Fruit fly (Drosophila melanogaster) whole organism, embryonic: ENCODE data around the gene TwdlQ.
A peak's percentile ranks its signal among the peaks of the same experiment; 100 is the strongest.

Source experiments
- Awh ChIP-seq: fragments of 200-800 bp; sonication (Bioruptor generic); IDR thresholded peaks from 2 replicates; pipeline ENCODE4, ENCODE4 v1.3.6; 2022; ENCODE audit warnings: missing biosample characterization, missing genetic modification characterization
- BtbVII ChIP-seq: fragments of 200-800 bp; sonication (Bioruptor generic); optimal IDR thresholded peaks from 3 replicates; lab custom pipeline; 2017; ENCODE audit warnings: missing biosample characterization, mild to moderate bottlenecking, missing genetic modification characterization
- CG10979 ChIP-seq: fragments of 200-800 bp; sonication (Bioruptor generic); optimal IDR thresholded peaks from 2 replicates; lab custom pipeline; 2018; ENCODE audit warnings: missing biosample characterization, mild to moderate bottlenecking, missing genetic modification characterization, moderate library complexity
- CG11085 ChIP-seq: fragments of 200-800 bp; sonication (Bioruptor generic); IDR thresholded peaks from 2 replicates; pipeline ENCODE4 v1.3.6; 2022; ENCODE audit warnings: missing biosample characterization, missing genetic modification characterization
- CG11247 ChIP-seq: fragments of 200-800 bp; sonication (Bioruptor generic); IDR thresholded peaks from 2 replicates; pipeline ENCODE4 v1.3.6; 2022; ENCODE audit warnings: missing biosample characterization, missing genetic modification characterization
- CG12236 ChIP-seq: fragments of 200-800 bp; sonication (Bioruptor generic); optimal IDR thresholded peaks from 2 replicates; lab custom pipeline; 2016; ENCODE audit warnings: missing biosample characterization, missing genetic modification characterization
- CG12299 ChIP-seq: fragments of 200-800 bp; sonication (Bioruptor generic); optimal IDR thresholded peaks from 2 replicates; lab custom pipeline; 2018; ENCODE audit warnings: missing biosample characterization, mild to moderate bottlenecking, missing genetic modification characterization
- CG12942 ChIP-seq: fragments of 200-800 bp; sonication (Bioruptor generic); optimal IDR thresholded peaks from 3 replicates; lab custom pipeline; 2016; ENCODE audit warnings: missing biosample characterization, missing genetic modification characterization
- CG13894 ChIP-seq: fragments of 200-800 bp; sonication (Bioruptor generic); optimal IDR thresholded peaks from 3 replicates; lab custom pipeline; 2018; ENCODE audit warnings: missing biosample characterization, mild to moderate bottlenecking, missing genetic modification characterization, moderate library complexity
- CG16863 ChIP-seq: fragments of 200-800 bp; sonication (Bioruptor generic); optimal IDR thresholded peaks from 3 replicates; lab custom pipeline; 2016; ENCODE audit warnings: missing biosample characterization, missing genetic modification characterization
- CG17612 ChIP-seq: fragments of 200-800 bp; sonication (Bioruptor generic); IDR thresholded peaks from 2 replicates; pipeline ENCODE4 v1.3.6; 2022; ENCODE audit warnings: missing biosample characterization, missing genetic modification characterization
- CG30431 ChIP-seq: fragments of 200-800 bp; sonication (Bioruptor generic); optimal IDR thresholded peaks from 2 replicates; lab custom pipeline; 2017; ENCODE audit warnings: missing biosample characterization, missing genetic modification characterization
- CG31388 ChIP-seq: fragments of 200-800 bp; sonication (Bioruptor generic); optimal IDR thresholded peaks from 2 replicates; lab custom pipeline; 2016; ENCODE audit warnings: missing biosample characterization, missing genetic modification characterization
- CG4617 ChIP-seq: fragments of 200-800 bp; sonication (Bioruptor generic); optimal IDR thresholded peaks from 3 replicates; lab custom pipeline; 2016; ENCODE audit warnings: missing biosample characterization, missing genetic modification characterization, borderline replicate concordance
- CG7963 ChIP-seq: fragments of 200-800 bp; sonication (Bioruptor generic); IDR thresholded peaks from 3 replicates; pipeline ENCODE4 v1.3.6; 2022; ENCODE audit warnings: missing biosample characterization, missing genetic modification characterization; ENCODE audit not compliant: partially characterized antibody
- CTCF ChIP-seq: fragments of 200-800 bp; sonication (Bioruptor generic); optimal IDR thresholded peaks from 2 replicates; lab custom pipeline; 2017; ENCODE audit warnings: missing biosample characterization, mild to moderate bottlenecking, missing genetic modification characterization, moderate library complexity
- CoRest ChIP-seq: fragments of 200-800 bp; sonication (Bioruptor generic); optimal IDR thresholded peaks from 3 replicates; lab custom pipeline; 2018; ENCODE audit warnings: missing biosample characterization, mild to moderate bottlenecking, missing genetic modification characterization, moderate library complexity
- Dbx ChIP-seq: fragments of 200-800 bp; sonication (Bioruptor generic); IDR thresholded peaks from 3 replicates; pipeline ENCODE4 v1.3.6; 2022; ENCODE audit warnings: missing biosample characterization, missing genetic modification characterization
- Dip2 ChIP-seq: fragments of 200-800 bp; sonication (Bioruptor generic); IDR thresholded peaks from 2 replicates; pipeline ENCODE4 v1.3.6; 2022; ENCODE audit warnings: missing biosample characterization, missing genetic modification characterization
- Dp ChIP-seq: fragments of 200-800 bp; sonication (Bioruptor generic); optimal IDR thresholded peaks from 2 replicates; lab custom pipeline; 2018; ENCODE audit warnings: missing biosample characterization, mild to moderate bottlenecking, missing genetic modification characterization, moderate library complexity
- Gug ChIP-seq: fragments of 200-800 bp; sonication (Bioruptor generic); IDR thresholded peaks from 4 replicates; pipeline ENCODE4 v1.3.6; 2022; ENCODE audit warnings: missing biosample characterization, missing genetic modification characterization
- Hr78 ChIP-seq, 2 experiments: fragments of 200-800 bp in 1 of 2; fragments of >200 bp in 1 of 2; sonication (Bioruptor generic) in 1 of 2; optimal IDR thresholded peaks; 2 replicates each; lab custom pipeline; 2017 to 2019; ENCODE audit warnings: missing biosample characterization in 2 of 2, missing genetic modification characterization in 2 of 2, mild to moderate bottlenecking in 1 of 2, moderate library complexity in 1 of 2
- Kr ChIP-seq: fragments of 200-800 bp; sonication (Bioruptor generic); optimal IDR thresholded peaks from 2 replicates; lab custom pipeline; 2017; ENCODE audit warnings: missing biosample characterization, mild to moderate bottlenecking, missing genetic modification characterization
- Pdp1 ChIP-seq, 2 experiments: fragments of 200-800 bp; sonication (Bioruptor generic); optimal IDR thresholded peaks; 3 replicates each; lab custom pipeline; 2016; ENCODE audit warnings: missing biosample characterization in 2 of 2, missing genetic modification characterization in 2 of 2, mild to moderate bottlenecking in 1 of 2, moderate library complexity in 1 of 2
- Sry-δ ChIP-seq: fragments of 200-800 bp; sonication (Bioruptor generic); optimal IDR thresholded peaks from 2 replicates; lab custom pipeline; 2016; ENCODE audit warnings: missing biosample characterization, missing genetic modification characterization
- Usf ChIP-seq: fragments of 200-800 bp; sonication (Bioruptor generic); optimal IDR thresholded peaks from 2 replicates; lab custom pipeline; 2017; ENCODE audit warnings: missing genotype, missing biosample characterization, missing genetic modification characterization
- ac ChIP-seq: fragments of 200-800 bp; sonication (Bioruptor generic); optimal IDR thresholded peaks from 3 replicates; lab custom pipeline; 2017; ENCODE audit warnings: missing biosample characterization, mild to moderate bottlenecking, missing genetic modification characterization
- ap ChIP-seq: fragments of 200-800 bp; sonication (Bioruptor generic); IDR thresholded peaks from 2 replicates; pipeline ENCODE4 v1.3.6; 2022; ENCODE audit warnings: missing biosample characterization, missing genetic modification characterization
- ash1 ChIP-seq: fragments of 200-800 bp; sonication (Bioruptor generic); optimal IDR thresholded peaks from 2 replicates; lab custom pipeline; 2018; ENCODE audit warnings: missing biosample characterization, mild to moderate bottlenecking, missing genetic modification characterization
- bab2 ChIP-seq: fragments of 200-800 bp; sonication (Bioruptor generic); optimal IDR thresholded peaks from 2 replicates; lab custom pipeline; 2016; ENCODE audit warnings: missing biosample characterization, missing genetic modification characterization
- bcd ChIP-seq: fragments of 200-800 bp; sonication (Bioruptor generic); optimal IDR thresholded peaks from 2 replicates; lab custom pipeline; 2017; ENCODE audit warnings: missing biosample characterization, mild to moderate bottlenecking, missing genetic modification characterization
- cad ChIP-seq: fragments of >200 bp; optimal IDR thresholded peaks from 2 replicates; lab custom pipeline; 2017; ENCODE audit warnings: missing biosample characterization, missing genetic modification characterization
- crp ChIP-seq, 2 experiments: fragments of 200-800 bp; sonication (Bioruptor generic); optimal IDR thresholded peaks; 2 replicates in 1 of 2; 3 replicates in 1 of 2; lab custom pipeline; 2017; ENCODE audit warnings: missing biosample characterization in 2 of 2, missing genetic modification characterization in 2 of 2, mild to moderate bottlenecking in 1 of 2, moderate library complexity in 1 of 2
- en ChIP-seq: fragments of 200-800 bp; sonication (Bioruptor generic); optimal IDR thresholded peaks from 2 replicates; lab custom pipeline; 2016; ENCODE audit warnings: missing biosample characterization, missing genetic modification characterization
- gsb ChIP-seq: fragments of 200-800 bp; sonication (Bioruptor generic); IDR thresholded peaks from 2 replicates; pipeline ENCODE4 v1.3.6; 2022; ENCODE audit warnings: missing biosample characterization, missing genetic modification characterization
- lbe ChIP-seq: fragments of 200-800 bp; sonication (Bioruptor generic); optimal IDR thresholded peaks from 2 replicates; lab custom pipeline; 2016; ENCODE audit warnings: missing biosample characterization, mild to moderate bottlenecking, missing genetic modification characterization
- lola ChIP-seq, 3 experiments: fragments of >200 bp in 2 of 3; fragments of 200-800 bp in 1 of 3; sonication (Bioruptor generic) in 1 of 3; optimal IDR thresholded peaks; 2 replicates each; lab custom pipeline; 2017 to 2019; ENCODE audit warnings: missing biosample characterization in 3 of 3, missing genetic modification characterization in 3 of 3, mild to moderate bottlenecking in 1 of 3, moderate library complexity in 1 of 3
- lov ChIP-seq, 2 experiments: fragments of 200-800 bp in 1 of 2; fragments of >200 bp in 1 of 2; sonication (Bioruptor generic) in 1 of 2; IDR thresholded peaks in 1 of 2; optimal IDR thresholded peaks in 1 of 2; 2 replicates in 1 of 2; 3 replicates in 1 of 2; pipeline versions ENCODE4 v1.3.6 to Lab custom; 2017 to 2022; ENCODE audit warnings: missing biosample characterization in 1 of 2, missing genetic modification characterization in 1 of 2
- mam ChIP-seq: fragments of 200-800 bp; sonication (Bioruptor generic); optimal IDR thresholded peaks from 3 replicates; lab custom pipeline; 2016; ENCODE audit warnings: missing biosample characterization, missing genetic modification characterization
- p53 ChIP-seq: fragments of 200-800 bp; sonication (Bioruptor generic); optimal IDR thresholded peaks from 2 replicates; lab custom pipeline; 2016; ENCODE audit warnings: missing biosample characterization, missing genetic modification characterization
- pnt ChIP-seq: fragments of 200-800 bp; sonication (Bioruptor generic); optimal IDR thresholded peaks from 3 replicates; lab custom pipeline; 2016; ENCODE audit warnings: missing biosample characterization, missing genetic modification characterization
- pros ChIP-seq: fragments of 200-800 bp; sonication (Bioruptor generic); optimal IDR thresholded peaks from 3 replicates; lab custom pipeline; 2019; ENCODE audit warnings: missing biosample characterization, mild to moderate bottlenecking, missing genetic modification characterization, moderate library complexity
- sens-2 ChIP-seq: fragments of 200-800 bp; sonication (Bioruptor generic); IDR thresholded peaks from 2 replicates; pipeline ENCODE4 v1.3.6; 2022; ENCODE audit warnings: missing biosample characterization, missing genetic modification characterization
- sna ChIP-seq: fragments of 200-800 bp; sonication (Bioruptor generic); IDR thresholded peaks from 2 replicates; pipeline ENCODE4 v1.3.6; 2022; ENCODE audit warnings: missing biosample characterization, missing genetic modification characterization; ENCODE audit not compliant: partially characterized antibody
- ssp ChIP-seq: fragments of 200-800 bp; sonication (Bioruptor generic); IDR thresholded peaks from 2 replicates; pipeline ENCODE4 v1.3.6; 2022; ENCODE audit warnings: missing biosample characterization, missing genetic modification characterization
- stc ChIP-seq: fragments of 200-800 bp; sonication (Bioruptor generic); IDR thresholded peaks from 2 replicates; pipeline ENCODE4 v1.3.6; 2022; ENCODE audit warnings: missing biosample characterization, missing genetic modification characterization
- tap ChIP-seq: fragments of 200-800 bp; optimal IDR thresholded peaks from 3 replicates; lab custom pipeline; 2019; ENCODE audit warnings: missing biosample characterization, mild to moderate bottlenecking, missing genetic modification characterization, moderate library complexity
- vvl ChIP-seq: fragments of 200-800 bp; sonication (Bioruptor generic); IDR thresholded peaks from 2 replicates; pipeline ENCODE4 v1.3.6; 2022; ENCODE audit warnings: missing biosample characterization, missing genetic modification characterization
- wek ChIP-seq: fragments of 200-800 bp; sonication (Bioruptor generic); optimal IDR thresholded peaks from 3 replicates; lab custom pipeline; 2018; ENCODE audit warnings: missing biosample characterization, mild to moderate bottlenecking, missing genetic modification characterization, moderate library complexity
- zen2 ChIP-seq: fragments of 200-800 bp; sonication (Bioruptor generic); IDR thresholded peaks from 3 replicates; pipeline ENCODE4 v1.3.6; 2022; ENCODE audit warnings: missing biosample characterization, missing genetic modification characterization; ENCODE audit not compliant: partially characterized antibody

The TwdlQ gene

DNA sequence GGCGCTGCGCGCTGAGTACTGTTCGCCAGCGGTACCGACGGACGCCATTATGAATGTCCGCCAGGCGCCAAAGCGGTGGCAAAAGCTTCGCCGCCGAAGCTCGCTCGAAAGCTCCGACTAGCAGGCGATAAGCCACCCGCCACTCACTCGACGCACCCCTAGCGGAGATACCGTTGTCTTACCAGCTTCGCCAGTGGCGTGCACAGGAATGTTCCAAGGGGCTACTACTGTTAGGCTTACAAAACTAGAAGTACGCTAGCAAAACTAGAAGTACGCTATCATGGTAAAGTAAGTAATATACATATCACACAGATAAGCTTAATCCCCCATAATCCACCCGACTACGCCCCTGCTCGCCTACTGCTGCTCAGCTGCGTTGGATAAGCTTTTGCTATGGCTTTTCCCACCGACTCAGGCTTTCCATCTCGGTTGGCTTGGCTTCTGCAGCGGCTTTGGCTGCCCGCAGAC lies 20.8 kb upstream of the TwdlQ start, which contains the start of gene amon (continued):
- TF ChIP-seq mam (GFP tag; lab: Kevin White, UChicago): peak; percentile 100
- no peak for TF ChIP-seq Kr (GFP tag; lab: Kevin White, UChicago)
- peak; percentile 76 for TF ChIP-seq lbe (GFP tag; lab: Kevin White, UChicago)
- TF ChIP-seq crp (GFP tag; optimal IDR thresholded peaks at IDR 0.05; lab: Kevin White, UChicago): peak in 1 of 2 experiments; percentile 74
- peak; percentile 99 for TF ChIP-seq CG13894 (tag; lab: Kevin White, UChicago)
- TF ChIP-seq wek (GFP tag; lab: Kevin White, UChicago): peak; percentile 94
- peak; percentile 98 for TF ChIP-seq CG16863
- peak; percentile 93 for TF ChIP-seq ssp
- TF ChIP-seq Dip2 (GFP tag; lab: Robert Waterston, UW): peak; percentile 74
- no peak for TF ChIP-seq sna (GFP tag; lab: Robert Waterston, UW)
- TF ChIP-seq stc (GFP tag; lab: Robert Waterston, UW): peak; percentile 98
- peak; percentile 98 for TF ChIP-seq CG12299 (tag; lab: Kevin White, UChicago)
- peak; percentile 100 for TF ChIP-seq Dbx (GFP tag; lab: Robert Waterston, UW)
- peak; percentile 97 for TF ChIP-seq tap (tag; lab: Kevin White, UChicago)
- peak; percentile 97 for TF ChIP-seq CG17612
- TF ChIP-seq Gug: peak; percentile 99
- TF ChIP-seq CG12942 (GFP tag; lab: Kevin White, UChicago): peak; percentile 97
- TF ChIP-seq bcd: peak; percentile 99
- TF ChIP-seq CG10979 (tag; lab: Kevin White, UChicago): peak; percentile 89
- TF ChIP-seq zen2 (GFP tag; lab: Robert Waterston, UW): no peak
- TF ChIP-seq sens-2 (GFP tag; lab: Robert Waterston, UW): peak; percentile 93
- TF ChIP-seq Dp (GFP tag; lab: Kevin White, UChicago): peak; percentile 29
- peak; percentile 33 for TF ChIP-seq pros (GFP tag; lab: Kevin White, UChicago)
- TF ChIP-seq CG4617 (GFP tag; lab: Kevin White, UChicago): peak; percentile 95
- peak; percentile 97 for TF ChIP-seq ap (GFP tag; lab: Robert Waterston, UW)
- peak in 1 of 2 experiments; percentile 74 for TF ChIP-seq Hr78 (GFP tag; optimal IDR thresholded peaks at IDR 0.05; lab: Kevin White, UChicago)
- peak; percentile 84 for TF ChIP-seq CG12236 (GFP tag; lab: Kevin White, UChicago)
- TF ChIP-seq p53 (GFP tag; lab: Kevin White, UChicago): peak; percentile 97
- TF ChIP-seq CG11247: peak; percentile 99
- TF ChIP-seq CoRest (tag; lab: Kevin White, UChicago): peak; percentile 97
- peak; percentile 78 for TF ChIP-seq Sry-δ (GFP tag; lab: Kevin White, UChicago)
- peak; percentile 96 for TF ChIP-seq ash1 (GFP tag; lab: Kevin White, UChicago)
- TF ChIP-seq ac (GFP tag; lab: Kevin White, UChicago): peak; percentile 60
- TF ChIP-seq cad: no peak
- peak; percentile 99 for TF ChIP-seq bab2 (GFP tag; lab: Kevin White, UChicago)
- peak; percentile 86 for TF ChIP-seq Usf (GFP tag; lab: Kevin White, UChicago)
- peak; percentile 98 to 99 for TF ChIP-seq Pdp1 (GFP tag; optimal IDR thresholded peaks at IDR 0.05; lab: Kevin White, UChicago)
- peak; percentile 97 for TF ChIP-seq gsb (GFP tag; lab: Robert Waterston, UW)
- peak; percentile 99 for TF ChIP-seq pnt (GFP tag; lab: Kevin White, UChicago)
- no peak for TF ChIP-seq CG7963 (GFP tag; lab: Robert Waterston, UW)
- TF ChIP-seq Awh: peak; percentile 98
- TF ChIP-seq BtbVII (GFP tag; lab: Kevin White, UChicago): peak; percentile 99
- TF ChIP-seq CG30431 (GFP tag; lab: Kevin White, UChicago): peak; percentile 95
- TF ChIP-seq CG31388 (GFP tag; lab: Kevin White, UChicago): peak; percentile 94
- TF ChIP-seq lov (optimal IDR thresholded peaks at IDR 0.05; lab: Kevin White, UChicago): no peak
- TF ChIP-seq lov (GFP tag; IDR thresholded peaks at IDR 0.05; lab: Robert Waterston, UW): peak; percentile 97
- peak; percentile 99 for TF ChIP-seq CG11085 (GFP tag; lab: Robert Waterston, UW)
- peak; percentile 70 for TF ChIP-seq CTCF
- no peak for TF ChIP-seq lola (GFP tag; optimal IDR thresholded peaks at IDR 0.05; lab: Kevin White, UChicago)
- peak; percentile 97 for TF ChIP-seq en
- peak; percentile 99 for TF ChIP-seq vvl
